1 fruit fly cellular context compared by ENCODE assay signal in the genomic region with DNA sequence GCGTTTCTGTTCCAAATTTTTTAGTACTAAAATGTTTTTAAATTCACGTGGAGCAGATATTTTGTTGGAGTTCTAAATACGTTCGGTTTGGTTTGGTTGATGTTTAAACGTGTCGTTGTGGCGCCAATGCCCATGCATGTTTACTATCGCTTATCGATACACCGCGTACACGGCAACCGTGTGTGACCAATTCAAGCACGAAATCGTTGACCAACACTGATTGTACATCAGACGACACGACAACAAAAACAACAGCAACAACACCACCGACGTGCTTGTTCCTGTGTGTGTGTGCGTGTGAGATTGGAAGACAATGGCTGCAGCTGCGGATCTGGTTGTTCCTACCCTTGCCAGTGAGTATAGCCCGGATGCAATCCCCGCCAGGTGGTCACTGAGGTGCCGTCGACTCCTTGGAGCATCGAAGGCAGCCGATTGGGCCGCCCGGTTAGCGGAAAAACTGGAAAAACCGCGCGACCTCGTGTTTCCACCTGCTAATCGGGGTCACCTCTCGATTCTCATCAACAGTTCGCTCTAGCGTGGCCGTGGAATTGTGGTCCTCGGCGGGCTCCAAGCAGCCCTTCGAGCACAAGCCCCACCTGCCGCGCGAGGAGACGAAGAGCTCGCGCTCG.
TF ChIP-seq lines count a peak whose summit lies in the region.

A gene (plus strand): TSS at position 16 of the 629 bp plus-strand sequence.

TF ChIP-seq in whole organism, embryonic, 481 proteins besides CTCF, POLR2A, EP300 and RAD21 (continued from another document):
- peak; percentile 97 for TF ChIP-seq YL-1 (GFP tag; optimal IDR thresholded peaks at IDR 0.05; lab: Kevin White, UChicago)
- TF ChIP-seq CkIIα-i1 (GFP tag; IDR thresholded peaks at IDR 0.05; lab: Robert Waterston, UW) = no peak
- peak; percentile 85 for TF ChIP-seq Myb (GFP tag; optimal IDR thresholded peaks at IDR 0.05; lab: Kevin White, UChicago)
- peak; percentile 56 for TF ChIP-seq CG30020 (tag; optimal IDR thresholded peaks at IDR 0.05; lab: Kevin White, UChicago)
- peak; percentile 22 for TF ChIP-seq Sry-β (GFP tag; optimal IDR thresholded peaks at IDR 0.05; lab: Kevin White, UChicago)
- TF ChIP-seq Nf-YC (tag; optimal IDR thresholded peaks at IDR 0.05; lab: Kevin White, UChicago) = peak; percentile 72
- TF ChIP-seq CG2712 (tag; optimal IDR thresholded peaks at IDR 0.05; lab: Kevin White, UChicago) = peak; percentile 49
- TF ChIP-seq CG3847 (GFP tag; IDR thresholded peaks at IDR 0.05; lab: Robert Waterston, UW) = peak; percentile 86
- TF ChIP-seq CG12769 (tag; optimal IDR thresholded peaks at IDR 0.05; lab: Kevin White, UChicago) = no peak
- peak; percentile 72 for TF ChIP-seq knrl (GFP tag; IDR thresholded peaks at IDR 0.05; lab: Robert Waterston, UW; ENCODE audit: partially characterized antibody)
- TF ChIP-seq CG6791 (GFP tag; IDR thresholded peaks at IDR 0.05; lab: Robert Waterston, UW; ENCODE audit: partially characterized antibody) = peak; percentile 89
- TF ChIP-seq CG7556 (GFP tag; optimal IDR thresholded peaks at IDR 0.05; lab: Kevin White, UChicago) = peak; percentile 15
- TF ChIP-seq CG6854 (GFP tag; optimal IDR thresholded peaks at IDR 0.05; lab: Kevin White, UChicago) = peak; percentile 19
- peak; percentile 66 for TF ChIP-seq Dad (GFP tag; optimal IDR thresholded peaks at IDR 0.05; lab: Kevin White, UChicago)
- 0 out of 3 replicates have a peak, but pooled peaks have one; percentile 15 for TF ChIP-seq so (GFP tag; IDR thresholded peaks at IDR 0.05; lab: Robert Waterston, UW)
- no peak for TF ChIP-seq CG10462 (GFP tag; optimal IDR thresholded peaks at IDR 0.05; lab: Kevin White, UChicago)
- peak; percentile 26 for TF ChIP-seq CG13424 (tag; optimal IDR thresholded peaks at IDR 0.05; lab: Kevin White, UChicago)
- TF ChIP-seq CG15696 (tag; optimal IDR thresholded peaks at IDR 0.05; lab: Kevin White, UChicago) = no peak
- TF ChIP-seq gsb-n (tag; optimal IDR thresholded peaks at IDR 0.05; lab: Kevin White, UChicago) = peak; percentile 99
- TF ChIP-seq ranshi (GFP tag; IDR thresholded peaks at IDR 0.05; lab: Robert Waterston, UW) = 0 out of 2 replicates have a peak, but pooled peaks have one; percentile 57
- TF ChIP-seq dan (GFP tag; IDR thresholded peaks at IDR 0.05; lab: Robert Waterston, UW) = no peak
- no peak for TF ChIP-seq cato (GFP tag; optimal IDR thresholded peaks at IDR 0.05; lab: Kevin White, UChicago; ENCODE audit: borderline replicate concordance)
- TF ChIP-seq CG14965 (GFP tag; optimal IDR thresholded peaks at IDR 0.05; lab: Kevin White, UChicago; ENCODE audit: borderline replicate concordance) = no peak
- TF ChIP-seq CG8290 (GFP tag; optimal IDR thresholded peaks at IDR 0.05; lab: Kevin White, UChicago) = peak; percentile 63
- peak; percentile 59 to 96 for TF ChIP-seq CG8290 (tag; optimal IDR thresholded peaks at IDR 0.05; lab: Kevin White, UChicago)
- peak; percentile 93 for TF ChIP-seq stwl (tag; optimal IDR thresholded peaks at IDR 0.05; lab: Kevin White, UChicago)
- 0 out of 3 replicates have a peak, but pooled peaks have one; percentile 14 for TF ChIP-seq otp (GFP tag; IDR thresholded peaks at IDR 0.05; lab: Robert Waterston, UW)
- no peak for TF ChIP-seq Hmx (GFP tag; optimal IDR thresholded peaks at IDR 0.05; lab: Kevin White, UChicago)
- TF ChIP-seq eyg (GFP tag; optimal IDR thresholded peaks at IDR 0.05; lab: Kevin White, UChicago) = peak; percentile 36
- peak; percentile 90 for TF ChIP-seq CG13287 (GFP tag; IDR thresholded peaks at IDR 0.05; lab: Robert Waterston, UW; ENCODE audit: partially characterized antibody)
- peak; percentile 49 for TF ChIP-seq disco-r (GFP tag; optimal IDR thresholded peaks at IDR 0.05; lab: Kevin White, UChicago)
- TF ChIP-seq CG6654 (GFP tag; optimal IDR thresholded peaks at IDR 0.05; lab: Kevin White, UChicago) = no peak
- TF ChIP-seq Atf6 (GFP tag; IDR thresholded peaks at IDR 0.05; lab: Robert Waterston, UW) = peak; percentile 68; the same call in 1 of the 2 replicates
- TF ChIP-seq B-H2 (GFP tag; optimal IDR thresholded peaks at IDR 0.05; lab: Kevin White, UChicago) = peak; percentile 90
- TF ChIP-seq row (GFP tag; IDR thresholded peaks at IDR 0.05; lab: Robert Waterston, UW) = peak; percentile 48; the same call in 2 of the 3 replicates
- TF ChIP-seq fd102C (GFP tag; optimal IDR thresholded peaks at IDR 0.05; lab: Kevin White, UChicago) = peak; percentile 28
- no peak; the same call in 2 of the 3 replicates for TF ChIP-seq sr (GFP tag; IDR thresholded peaks at IDR 0.05; lab: Robert Waterston, UW)
- TF ChIP-seq CG4282 (GFP tag; optimal IDR thresholded peaks at IDR 0.05; lab: Kevin White, UChicago) = peak; percentile 36
- peak; percentile 65 for TF ChIP-seq pho (GFP tag; optimal IDR thresholded peaks at IDR 0.05; lab: Kevin White, UChicago)
- TF ChIP-seq Taf1 (GFP tag; IDR thresholded peaks at IDR 0.05; lab: Robert Waterston, UW) = peak; percentile 37; the same call in 1 of the 2 replicates
- TF ChIP-seq CG4617 (GFP tag; optimal IDR thresholded peaks at IDR 0.05; lab: Kevin White, UChicago; ENCODE audit: borderline replicate concordance) = peak; percentile 74
- peak; percentile 15 for TF ChIP-seq ac (GFP tag; optimal IDR thresholded peaks at IDR 0.05; lab: Kevin White, UChicago)
- no peak for TF ChIP-seq CG7372 (GFP tag; IDR thresholded peaks at IDR 0.05; lab: Robert Waterston, UW)
- peak; percentile 71 for TF ChIP-seq mam (GFP tag; optimal IDR thresholded peaks at IDR 0.05; lab: Kevin White, UChicago)
- peak; percentile 87 for TF ChIP-seq Aef1 (GFP tag; IDR thresholded peaks at IDR 0.05; lab: Robert Waterston, UW)
- peak; percentile 60 for TF ChIP-seq CG12391 (tag; optimal IDR thresholded peaks at IDR 0.05; lab: Kevin White, UChicago)
- TF ChIP-seq CG42726 (GFP tag; IDR thresholded peaks at IDR 0.05; lab: Robert Waterston, UW; ENCODE audit: partially characterized antibody) = peak; percentile 29; the same call in 1 of the 2 replicates
- peak; percentile 16 for TF ChIP-seq CG5245 (GFP tag; optimal IDR thresholded peaks at IDR 0.05; lab: Kevin White, UChicago)
- no peak for TF ChIP-seq ham (GFP tag; IDR thresholded peaks at IDR 0.05; lab: Robert Waterston, UW)
- TF ChIP-seq zen2 (GFP tag; IDR thresholded peaks at IDR 0.05; lab: Robert Waterston, UW; ENCODE audit: partially characterized antibody) = no peak; the same call in 2 of the 3 replicates
- TF ChIP-seq CG5180 (GFP tag; optimal IDR thresholded peaks at IDR 0.05; lab: Kevin White, UChicago) = no peak
- no peak for TF ChIP-seq CG16815 (GFP tag; optimal IDR thresholded peaks at IDR 0.05; lab: Kevin White, UChicago)
- peak; percentile 80 for TF ChIP-seq CG13894 (tag; optimal IDR thresholded peaks at IDR 0.05; lab: Kevin White, UChicago)
- peak; percentile 65 for TF ChIP-seq CG7786 (GFP tag; optimal IDR thresholded peaks at IDR 0.05; lab: Kevin White, UChicago)
- TF ChIP-seq ro (GFP tag; IDR thresholded peaks at IDR 0.05; lab: Robert Waterston, UW) = no peak
- TF ChIP-seq Max (GFP tag; optimal IDR thresholded peaks at IDR 0.05; lab: Kevin White, UChicago) = peak; percentile 52
- TF ChIP-seq Fer1 (GFP tag; optimal IDR thresholded peaks at IDR 0.05; lab: Kevin White, UChicago) = peak; percentile 72
- TF ChIP-seq CG9817 (tag; optimal IDR thresholded peaks at IDR 0.05; lab: Kevin White, UChicago) = peak; percentile 40
- peak; percentile 90 for TF ChIP-seq ftz-f1 (GFP tag; optimal IDR thresholded peaks at IDR 0.05; lab: Kevin White, UChicago)
- peak; percentile 71 for TF ChIP-seq Side (GFP tag; optimal IDR thresholded peaks at IDR 0.05; lab: Kevin White, UChicago)
- TF ChIP-seq CG6175 (GFP tag; IDR thresholded peaks at IDR 0.05; lab: Robert Waterston, UW) = no peak
- no peak for TF ChIP-seq CG10274 (GFP tag; optimal IDR thresholded peaks at IDR 0.05; lab: Kevin White, UChicago)
- TF ChIP-seq D (optimal IDR thresholded peaks at IDR 0.05; lab: Kevin White, UChicago) = peak; percentile 67
- TF ChIP-seq D (GFP tag; optimal IDR thresholded peaks at IDR 0.05; lab: Kevin White, UChicago) = peak; percentile 35
- peak; percentile 73 for TF ChIP-seq Scr (GFP tag; IDR thresholded peaks at IDR 0.05; lab: Robert Waterston, UW; ENCODE audit: partially characterized antibody)
- TF ChIP-seq CG15479 (GFP tag; optimal IDR thresholded peaks at IDR 0.05; lab: Kevin White, UChicago) = no peak
